Fruit fly (Drosophila melanogaster) whole organism, embryonic: Measurements from ENCODE around the gene CG11168.
A peak's percentile ranks its signal among the peaks of the same experiment; 100 is the strongest.

Source experiments
- Ada2b ChIP-seq: fragments of 200-800 bp; sonication (Bioruptor generic); IDR thresholded peaks from 2 replicates; pipeline ENCODE4 v1.3.6; 2022; ENCODE audit warnings: missing biosample characterization, missing genetic modification characterization
- Blimp-1 ChIP-seq: fragments of 200-800 bp; sonication (Bioruptor generic); optimal IDR thresholded peaks from 3 replicates; lab custom pipeline; 2018; ENCODE audit warnings: missing biosample characterization, missing genetic modification characterization, mild to moderate bottlenecking, moderate library complexity, missing genetic modification reagents
- CG10979 ChIP-seq: fragments of 200-800 bp; sonication (Bioruptor generic); optimal IDR thresholded peaks from 2 replicates; lab custom pipeline; 2018; ENCODE audit warnings: missing biosample characterization, mild to moderate bottlenecking, missing genetic modification characterization, moderate library complexity
- CG15601 ChIP-seq: fragments of 200-800 bp; sonication (Bioruptor generic); optimal IDR thresholded peaks from 3 replicates; lab custom pipeline; 2019; ENCODE audit warnings: missing biosample characterization, mild to moderate bottlenecking, missing genetic modification characterization, moderate library complexity
- CG17359 ChIP-seq: fragments of 200-800 bp; sonication (Bioruptor generic); optimal IDR thresholded peaks from 3 replicates; lab custom pipeline; 2018; ENCODE audit warnings: missing biosample characterization, mild to moderate bottlenecking, missing genetic modification characterization, moderate library complexity
- CG17802 ChIP-seq: fragments of 200-800 bp; sonication (Bioruptor generic); optimal IDR thresholded peaks from 2 replicates; lab custom pipeline; 2018; ENCODE audit warnings: missing biosample characterization, mild to moderate bottlenecking, missing genetic modification characterization, moderate library complexity
- CG17912 ChIP-seq: fragments of 200-800 bp; sonication (Bioruptor generic); optimal IDR thresholded peaks from 2 replicates; lab custom pipeline; 2018; ENCODE audit warnings: missing biosample characterization, mild to moderate bottlenecking, missing genetic modification characterization
- CG2120 ChIP-seq: fragments of 200-800 bp; sonication (Bioruptor generic); optimal IDR thresholded peaks from 3 replicates; lab custom pipeline; 2016; ENCODE audit warnings: missing biosample characterization, missing genetic modification characterization
- CG33557 ChIP-seq: fragments of 200-800 bp; sonication (Bioruptor generic); optimal IDR thresholded peaks from 2 replicates; lab custom pipeline; 2019; ENCODE audit warnings: missing biosample characterization, mild to moderate bottlenecking, missing genetic modification characterization, moderate library complexity
- CG5245 ChIP-seq: fragments of 200-800 bp; sonication (Bioruptor generic); optimal IDR thresholded peaks from 3 replicates; lab custom pipeline; 2016; ENCODE audit warnings: missing biosample characterization, missing genetic modification characterization
- CG6689 ChIP-seq: fragments of 200-800 bp; sonication (Bioruptor generic); IDR thresholded peaks from 2 replicates; pipeline ENCODE4 v1.3.6; 2022; ENCODE audit warnings: missing biosample characterization, missing genetic modification characterization
- CoRest ChIP-seq: fragments of 200-800 bp; sonication (Bioruptor generic); optimal IDR thresholded peaks from 3 replicates; lab custom pipeline; 2018; ENCODE audit warnings: missing biosample characterization, mild to moderate bottlenecking, missing genetic modification characterization, moderate library complexity
- Dbx ChIP-seq: fragments of 200-800 bp; sonication (Bioruptor generic); IDR thresholded peaks from 3 replicates; pipeline ENCODE4 v1.3.6; 2022; ENCODE audit warnings: missing biosample characterization, missing genetic modification characterization
- Drgx ChIP-seq: fragments of 200-800 bp; sonication (Bioruptor generic); IDR thresholded peaks from 2 replicates; pipeline ENCODE4 v1.3.6; 2022; ENCODE audit warnings: missing biosample characterization, missing genetic modification characterization
- Kr ChIP-seq: fragments of 200-800 bp; sonication (Bioruptor generic); optimal IDR thresholded peaks from 2 replicates; lab custom pipeline; 2017; ENCODE audit warnings: missing biosample characterization, mild to moderate bottlenecking, missing genetic modification characterization
- Med ChIP-seq: fragments of 200-800 bp; sonication (Bioruptor generic); peaks from one replicate; lab custom pipeline; 2016; ENCODE audit warnings: missing biosample characterization, missing genetic modification characterization, mild to moderate bottlenecking, inconsistent platforms, moderate library complexity
- Pdp1 ChIP-seq, 2 experiments: fragments of 200-800 bp; sonication (Bioruptor generic); optimal IDR thresholded peaks; 3 replicates each; lab custom pipeline; 2016; ENCODE audit warnings: missing biosample characterization in 2 of 2, missing genetic modification characterization in 2 of 2, mild to moderate bottlenecking in 1 of 2, moderate library complexity in 1 of 2
- Ptx1 ChIP-seq: fragments of 200-800 bp; sonication (Bioruptor generic); IDR thresholded peaks from 2 replicates; pipeline ENCODE4 v1.3.6; 2022; ENCODE audit warnings: missing biosample characterization, missing genetic modification characterization
- Sox102F ChIP-seq: fragments of 200-800 bp; sonication (Bioruptor generic); optimal IDR thresholded peaks from 2 replicates; lab custom pipeline; 2018; ENCODE audit warnings: missing biosample characterization, mild to moderate bottlenecking, missing genetic modification characterization, moderate library complexity
- Spps ChIP-seq: fragments of 200-800 bp; sonication (Bioruptor generic); optimal IDR thresholded peaks from 2 replicates; lab custom pipeline; 2018; ENCODE audit warnings: missing biosample characterization, mild to moderate bottlenecking, missing genetic modification characterization
- Ssrp ChIP-seq: fragments of 200-800 bp; sonication (Bioruptor generic); optimal IDR thresholded peaks from 2 replicates; lab custom pipeline; 2018; ENCODE audit warnings: missing biosample characterization, mild to moderate bottlenecking, missing genetic modification characterization, moderate library complexity
- Xbp1 ChIP-seq: fragments of 200-800 bp; sonication (Bioruptor generic); optimal IDR thresholded peaks from 3 replicates; lab custom pipeline; 2016; ENCODE audit warnings: missing biosample characterization, mild to moderate bottlenecking, missing genetic modification characterization
- az2 ChIP-seq: fragments of 200-800 bp; sonication (Bioruptor generic); optimal IDR thresholded peaks from 3 replicates; lab custom pipeline; 2016; ENCODE audit warnings: missing biosample characterization, missing genetic modification characterization
- bsh ChIP-seq, 2 experiments: fragments of 200-800 bp; sonication (Bioruptor generic); optimal IDR thresholded peaks; 2 replicates each; lab custom pipeline; 2017 to 2018; ENCODE audit warnings: mild to moderate bottlenecking in 2 of 2, missing biosample characterization in 2 of 2, missing genetic modification characterization in 2 of 2, moderate library complexity in 1 of 2
- cas ChIP-seq: fragments of 200-800 bp; sonication (Bioruptor generic); IDR thresholded peaks from 2 replicates; pipeline ENCODE4 v1.3.6; 2022; ENCODE audit warnings: missing biosample characterization, missing genetic modification characterization
- chinmo ChIP-seq: fragments of 200-800 bp; sonication (Bioruptor generic); IDR thresholded peaks from 4 replicates; pipeline ENCODE4 v1.3.6; 2022; ENCODE audit warnings: missing biosample characterization, missing genetic modification characterization; ENCODE audit not compliant: partially characterized antibody
- crc ChIP-seq: fragments of 200-800 bp; sonication (Bioruptor generic); optimal IDR thresholded peaks from 2 replicates; lab custom pipeline; 2016; ENCODE audit warnings: missing biosample characterization, missing genetic modification characterization
- dmrt99B ChIP-seq: fragments of 200-800 bp; sonication (Bioruptor generic); optimal IDR thresholded peaks from 2 replicates; lab custom pipeline; 2018; ENCODE audit warnings: missing biosample characterization, mild to moderate bottlenecking, missing genetic modification characterization, moderate library complexity
- fd96Cb ChIP-seq: fragments of 200-800 bp; sonication (Bioruptor generic); optimal IDR thresholded peaks from 2 replicates; lab custom pipeline; 2018; ENCODE audit warnings: missing biosample characterization, mild to moderate bottlenecking, missing genetic modification characterization, moderate library complexity
- grn ChIP-seq: fragments of 200-800 bp; sonication (Bioruptor generic); optimal IDR thresholded peaks from 3 replicates; lab custom pipeline; 2017; ENCODE audit warnings: missing biosample characterization, missing genetic modification characterization
- h ChIP-seq: fragments of >200 bp; optimal IDR thresholded peaks from 2 replicates; lab custom pipeline; 2017
- hbn ChIP-seq: fragments of 200-800 bp; sonication (Bioruptor generic); IDR thresholded peaks from 2 replicates; pipeline ENCODE4 v1.3.6; 2022; ENCODE audit warnings: missing biosample characterization, missing genetic modification characterization; ENCODE audit not compliant: partially characterized antibody
- lmd ChIP-seq: fragments of 200-800 bp; sonication (Bioruptor generic); IDR thresholded peaks from 2 replicates; pipeline ENCODE4 v1.3.6; 2022; ENCODE audit warnings: missing biosample characterization, missing genetic modification characterization
- nau ChIP-seq: fragments of 200-800 bp; sonication (Bioruptor generic); optimal IDR thresholded peaks from 3 replicates; lab custom pipeline; 2017; ENCODE audit warnings: missing biosample characterization, mild to moderate bottlenecking, missing genetic modification characterization, missing genetic modification reagents
- nerfin-1 ChIP-seq: fragments of 200-800 bp; sonication (Bioruptor generic); optimal IDR thresholded peaks from 3 replicates; lab custom pipeline; 2019; ENCODE audit warnings: missing biosample characterization, mild to moderate bottlenecking, missing genetic modification characterization, moderate library complexity
- phol ChIP-seq: fragments of 200-800 bp; sonication (Bioruptor generic); optimal IDR thresholded peaks from 3 replicates; lab custom pipeline; 2018; ENCODE audit warnings: missing biosample characterization, mild to moderate bottlenecking, missing genetic modification characterization, moderate library complexity
- row ChIP-seq: fragments of 200-800 bp; sonication (Bioruptor generic); IDR thresholded peaks from 3 replicates; pipeline ENCODE4 v1.3.6; 2022; ENCODE audit warnings: missing biosample characterization, missing genetic modification characterization
- scrt ChIP-seq: fragments of 200-800 bp; sonication (Bioruptor generic); optimal IDR thresholded peaks from 2 replicates; lab custom pipeline; 2018; ENCODE audit warnings: missing biosample characterization, mild to moderate bottlenecking, missing genetic modification characterization, moderate library complexity
- sens ChIP-seq: fragments of 200-800 bp; sonication (Bioruptor generic); peaks from one replicate; lab custom pipeline; 2016; ENCODE audit warnings: missing biosample characterization, missing genetic modification characterization
- sr ChIP-seq: fragments of 200-800 bp; sonication (Bioruptor generic); IDR thresholded peaks from 3 replicates; pipeline ENCODE4 v1.3.6; 2022; ENCODE audit warnings: missing biosample characterization, missing genetic modification characterization
- wor ChIP-seq: fragments of 200-800 bp; sonication (Bioruptor generic); IDR thresholded peaks from 2 replicates; pipeline ENCODE4 v1.3.6; 2022; ENCODE audit warnings: missing biosample characterization, missing genetic modification characterization
- zen2 ChIP-seq: fragments of 200-800 bp; sonication (Bioruptor generic); IDR thresholded peaks from 3 replicates; pipeline ENCODE4 v1.3.6; 2022; ENCODE audit warnings: missing biosample characterization, missing genetic modification characterization; ENCODE audit not compliant: partially characterized antibody
- zfh1 ChIP-seq: fragments of 200-800 bp; sonication (Bioruptor generic); IDR thresholded peaks from 3 replicates; pipeline ENCODE4 v1.3.6; 2022; ENCODE audit warnings: missing biosample characterization, missing genetic modification characterization

Gene CG11168

DNA sequence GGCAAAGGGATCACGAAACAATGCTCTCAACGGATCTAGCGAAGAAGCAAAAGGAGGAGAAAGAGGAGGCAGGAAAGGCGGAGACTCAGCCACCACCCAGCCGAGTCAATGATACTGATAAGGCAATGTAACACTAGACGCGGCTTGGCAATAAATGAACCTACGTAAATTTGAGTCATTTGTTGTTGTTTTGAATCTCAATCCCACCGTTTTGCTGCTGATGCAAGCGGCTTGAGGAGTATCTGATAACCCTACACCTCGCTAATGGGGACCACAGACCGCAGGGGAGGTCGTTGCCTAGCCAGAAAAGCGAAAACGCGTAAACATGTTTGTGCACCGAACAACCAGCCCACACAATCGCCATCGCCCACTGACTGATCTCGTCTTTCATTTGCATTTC is 39.3 kb upstream of the CG11168 start:
- peak in 1 of 2 experiments; percentile 5 for TF ChIP-seq Pdp1 (GFP tag; optimal IDR thresholded peaks at IDR 0.05; lab: Kevin White, UChicago)
- TF ChIP-seq Spps (tag; lab: Kevin White, UChicago): no peak
- 0 out of 4 replicates have a peak, but pooled peaks have one; percentile 37 for TF ChIP-seq chinmo (GFP tag; lab: Robert Waterston, UW)
- peak; percentile 53 for TF ChIP-seq sr (GFP tag; lab: Robert Waterston, UW)

DNA sequence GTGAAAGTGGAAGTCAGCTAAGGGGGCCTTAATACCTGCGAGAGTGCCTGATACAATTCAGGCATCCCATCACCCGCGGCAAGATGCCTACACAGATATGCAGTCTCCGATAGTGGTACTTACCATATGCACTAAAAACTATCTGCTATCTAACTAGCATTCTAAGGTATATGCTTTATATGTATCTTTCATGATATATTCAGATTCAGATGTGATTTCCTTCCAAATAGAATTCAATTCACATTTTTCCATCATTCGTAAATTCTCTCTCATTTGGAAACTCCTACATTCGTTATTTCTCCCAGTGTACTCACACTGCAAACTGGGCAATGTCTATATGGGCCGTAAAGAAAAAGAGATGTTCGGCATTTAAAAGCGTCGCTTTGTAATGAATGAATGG is 31.4 kb upstream of the CG11168 start:
- peak; percentile 1 for TF ChIP-seq Xbp1 (GFP tag; lab: Kevin White, UChicago)
- TF ChIP-seq CG6689 (GFP tag; lab: Robert Waterston, UW): peak; percentile 17; the same call in 1 of the 2 replicates
- TF ChIP-seq cas (GFP tag; lab: Robert Waterston, UW): no peak
- no peak for TF ChIP-seq hbn
- peak; percentile 54 for TF ChIP-seq Med (GFP tag; lab: Kevin White, UChicago)
- no peak for TF ChIP-seq zen2 (GFP tag; lab: Robert Waterston, UW)
- TF ChIP-seq Sox102F: peak; percentile 58
- TF ChIP-seq CG33557 (GFP tag; lab: Kevin White, UChicago): no peak
- peak; percentile 47 for TF ChIP-seq Drgx (GFP tag; lab: Robert Waterston, UW)
- no peak for TF ChIP-seq h
- peak; percentile 31 for TF ChIP-seq Blimp-1
- TF ChIP-seq row (GFP tag; lab: Robert Waterston, UW): 0 out of 3 replicates have a peak, but pooled peaks have one; percentile 5
- TF ChIP-seq CG15601 (tag; lab: Kevin White, UChicago): no peak
- no peak for TF ChIP-seq CG5245 (GFP tag; lab: Kevin White, UChicago)
- TF ChIP-seq CoRest (tag; lab: Kevin White, UChicago): no peak
- no peak for TF ChIP-seq wor (GFP tag; lab: Robert Waterston, UW)
- TF ChIP-seq CG10979 (tag; lab: Kevin White, UChicago): peak; percentile 17
- TF ChIP-seq nau: no peak
- no peak for TF ChIP-seq CG2120 (GFP tag; lab: Kevin White, UChicago)
- TF ChIP-seq Dbx (GFP tag; lab: Robert Waterston, UW): no peak
- peak; percentile 57 for TF ChIP-seq dmrt99B (tag; lab: Kevin White, UChicago)
- TF ChIP-seq CG17912 (GFP tag; lab: Kevin White, UChicago): no peak
- peak; percentile 54 for TF ChIP-seq sens (GFP tag; lab: Kevin White, UChicago)
- TF ChIP-seq lmd (GFP tag; lab: Robert Waterston, UW): peak; percentile 19; the same call in 1 of the 2 replicates
- TF ChIP-seq CG17359 (tag; lab: Kevin White, UChicago): peak; percentile 50
- TF ChIP-seq nerfin-1 (tag; lab: Kevin White, UChicago): no peak
- 0 out of 3 replicates have a peak, but pooled peaks have one; percentile 8 for TF ChIP-seq zfh1
- no peak for TF ChIP-seq CG17802 (tag; lab: Kevin White, UChicago)
- peak in 1 of 2 experiments; percentile 26 for TF ChIP-seq bsh (GFP tag; optimal IDR thresholded peaks at IDR 0.05; lab: Kevin White, UChicago)
- peak; percentile 27 for TF ChIP-seq phol
- TF ChIP-seq crc (GFP tag; lab: Kevin White, UChicago): no peak
- no peak for TF ChIP-seq scrt (GFP tag; lab: Kevin White, UChicago)
- TF ChIP-seq fd96Cb (tag; lab: Kevin White, UChicago): peak; percentile 7
- no peak for TF ChIP-seq grn (GFP tag; lab: Kevin White, UChicago)
- TF ChIP-seq az2 (GFP tag; lab: Kevin White, UChicago): peak; percentile 16
- TF ChIP-seq Ssrp: peak; percentile 9
- no peak for TF ChIP-seq Ada2b (GFP tag; lab: Robert Waterston, UW)
- TF ChIP-seq Kr (GFP tag; lab: Kevin White, UChicago): no peak
- TF ChIP-seq Ptx1 (GFP tag; lab: Robert Waterston, UW): 0 out of 2 replicates have a peak, but pooled peaks have one; percentile 16
